Fruit fly (Drosophila melanogaster): ENCODE data around the gene Diedel2.

DNA sequence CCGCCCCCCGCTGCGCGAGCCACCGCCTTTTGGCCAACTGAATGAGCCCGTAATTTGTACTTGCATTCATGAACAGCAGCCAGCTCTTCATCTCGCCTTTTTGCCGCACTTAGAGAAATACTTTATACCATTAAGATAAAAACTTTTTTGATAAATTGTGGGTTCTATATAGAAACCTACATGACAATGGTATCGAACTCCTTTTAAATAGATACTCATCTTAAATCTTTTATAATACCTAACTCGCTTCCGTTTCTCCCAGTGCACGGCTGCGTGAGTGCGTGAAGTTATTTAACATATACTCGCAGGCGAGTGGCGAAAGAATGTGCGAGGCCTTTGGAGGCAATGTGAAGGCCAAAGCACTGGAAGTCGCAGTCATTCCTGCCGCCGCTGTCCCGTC is 17.6 kb downstream of the Diedel2 start:
- TF ChIP-seq Dll (optimal IDR thresholded peaks at IDR 0.05) (no peak), psq (optimal IDR thresholded peaks at IDR 0.05) (no peak), CG8478 (optimal IDR thresholded peaks at IDR 0.05) (no peak), usp (GFP tag; optimal IDR thresholded peaks at IDR 0.05) (no peak), EcR (GFP tag; optimal IDR thresholded peaks at IDR 0.05) (no peak)

Data from whole organism.